Fruit fly (Drosophila melanogaster) whole organism, embryonic: Measurements from ENCODE around the gene Src64B.
A peak's percentile ranks its signal among the peaks of the same experiment; 100 is the strongest.

Experiments
- Abd-B ChIP-seq: fragments of 200-800 bp; sonication (Bioruptor generic); optimal IDR thresholded peaks from 2 replicates; lab custom pipeline; 2018; ENCODE audit warnings: missing biosample characterization, mild to moderate bottlenecking, missing genetic modification characterization, moderate library complexity
- Atf6 ChIP-seq: fragments of 200-800 bp; sonication (Bioruptor generic); IDR thresholded peaks from 2 replicates; pipeline ENCODE4 v1.3.6; 2022; ENCODE audit warnings: missing biosample characterization, missing genetic modification characterization
- Bdp1 ChIP-seq: fragments of 200-800 bp; sonication (Bioruptor generic); optimal IDR thresholded peaks from 3 replicates; lab custom pipeline; 2016; ENCODE audit warnings: missing biosample characterization, missing genetic modification characterization
- CG10321 ChIP-seq: fragments of 200-800 bp; sonication (Bioruptor generic); IDR thresholded peaks from 2 replicates; pipeline ENCODE4 v1.3.6; 2022; ENCODE audit warnings: missing biosample characterization, missing genetic modification characterization
- CG10543 ChIP-seq: fragments of 200-800 bp; sonication (Bioruptor generic); optimal IDR thresholded peaks from 3 replicates; lab custom pipeline; 2017; ENCODE audit warnings: missing biosample characterization, mild to moderate bottlenecking, missing genetic modification characterization, moderate library complexity
- CG11247 ChIP-seq: fragments of 200-800 bp; sonication (Bioruptor generic); IDR thresholded peaks from 2 replicates; pipeline ENCODE4 v1.3.6; 2022; ENCODE audit warnings: missing biosample characterization, missing genetic modification characterization
- CG11398 ChIP-seq: fragments of 200-800 bp; sonication (Bioruptor generic); optimal IDR thresholded peaks from 2 replicates; lab custom pipeline; 2016; ENCODE audit warnings: missing biosample characterization, missing genetic modification characterization
- CG11504 ChIP-seq: fragments of 200-800 bp; sonication (Bioruptor generic); optimal IDR thresholded peaks from 3 replicates; lab custom pipeline; 2019; ENCODE audit warnings: missing biosample characterization, mild to moderate bottlenecking, missing genetic modification characterization, moderate library complexity
- CG12769 ChIP-seq: fragments of 200-800 bp; sonication (Bioruptor generic); optimal IDR thresholded peaks from 2 replicates; lab custom pipeline; 2019; ENCODE audit warnings: missing biosample characterization, mild to moderate bottlenecking, missing genetic modification characterization, moderate library complexity
- CG13296 ChIP-seq: fragments of 200-800 bp; sonication (Bioruptor generic); optimal IDR thresholded peaks from 3 replicates; lab custom pipeline; 2018; ENCODE audit warnings: missing biosample characterization, mild to moderate bottlenecking, missing genetic modification characterization
- CG13894 ChIP-seq: fragments of 200-800 bp; sonication (Bioruptor generic); optimal IDR thresholded peaks from 3 replicates; lab custom pipeline; 2018; ENCODE audit warnings: missing biosample characterization, mild to moderate bottlenecking, missing genetic modification characterization, moderate library complexity
- CG14860 ChIP-seq: fragments of 200-800 bp; sonication (Bioruptor generic); IDR thresholded peaks from 3 replicates; pipeline ENCODE4 v1.3.6; 2022; ENCODE audit warnings: missing biosample characterization, missing genetic modification characterization; ENCODE audit not compliant: partially characterized antibody
- CG1603 ChIP-seq: fragments of 200-800 bp; sonication (Bioruptor generic); optimal IDR thresholded peaks from 2 replicates; lab custom pipeline; 2019; ENCODE audit warnings: missing biosample characterization, mild to moderate bottlenecking, missing genetic modification characterization, moderate library complexity
- CG1832 ChIP-seq: fragments of 200-800 bp; sonication (Bioruptor generic); optimal IDR thresholded peaks from 2 replicates; lab custom pipeline; 2017; ENCODE audit warnings: missing biosample characterization, mild to moderate bottlenecking, missing genetic modification characterization, inconsistent platforms
- CG18599 ChIP-seq: fragments of 200-800 bp; sonication (Bioruptor generic); optimal IDR thresholded peaks from 3 replicates; lab custom pipeline; 2017; ENCODE audit warnings: missing biosample characterization, missing genetic modification characterization, mild to moderate bottlenecking, moderate library complexity, missing genetic modification reagents
- CG2712 ChIP-seq: fragments of 200-800 bp; optimal IDR thresholded peaks from 3 replicates; lab custom pipeline; 2019; ENCODE audit warnings: missing biosample characterization, mild to moderate bottlenecking, missing genetic modification characterization, moderate library complexity
- CG32532 ChIP-seq: fragments of 200-800 bp; sonication (Bioruptor generic); IDR thresholded peaks from 2 replicates; pipeline ENCODE4 v1.3.6; 2022; ENCODE audit warnings: missing biosample characterization, missing genetic modification characterization
- CG32772 ChIP-seq: fragments of 200-800 bp; sonication (Bioruptor generic); IDR thresholded peaks from 2 replicates; pipeline ENCODE4 v1.3.6; 2022; ENCODE audit warnings: missing biosample characterization, missing genetic modification characterization
- CG34422 ChIP-seq: fragments of 200-800 bp; sonication (Bioruptor generic); IDR thresholded peaks from 3 replicates; pipeline ENCODE4 v1.3.6; 2022; ENCODE audit warnings: missing biosample characterization, missing genetic modification characterization
- CG4404 ChIP-seq: fragments of 200-800 bp; sonication (Bioruptor generic); IDR thresholded peaks from 2 replicates; pipeline ENCODE4 v1.3.6; 2022; ENCODE audit warnings: missing biosample characterization, missing genetic modification characterization
- CG4617 ChIP-seq: fragments of 200-800 bp; sonication (Bioruptor generic); optimal IDR thresholded peaks from 3 replicates; lab custom pipeline; 2016; ENCODE audit warnings: missing biosample characterization, missing genetic modification characterization, borderline replicate concordance
- CG6791 ChIP-seq: fragments of 200-800 bp; sonication (Bioruptor generic); IDR thresholded peaks from 3 replicates; pipeline ENCODE4 v1.3.6; 2022; ENCODE audit warnings: missing biosample characterization, missing genetic modification characterization; ENCODE audit not compliant: partially characterized antibody
- CG7271 ChIP-seq: fragments of 200-800 bp; sonication (Bioruptor generic); optimal IDR thresholded peaks from 2 replicates; lab custom pipeline; 2018; ENCODE audit warnings: missing biosample characterization, mild to moderate bottlenecking, missing genetic modification characterization, moderate library complexity
- CG8359 ChIP-seq: fragments of 200-800 bp; sonication (Bioruptor generic); optimal IDR thresholded peaks from 2 replicates; lab custom pipeline; 2017; ENCODE audit warnings: missing biosample characterization, mild to moderate bottlenecking, missing genetic modification characterization, borderline replicate concordance
- CG8924 ChIP-seq: fragments of 200-800 bp; optimal IDR thresholded peaks from 3 replicates; lab custom pipeline; 2019; ENCODE audit warnings: missing biosample characterization, mild to moderate bottlenecking, missing genetic modification characterization, moderate library complexity
- Camta ChIP-seq: fragments of 200-800 bp; sonication (Bioruptor generic); optimal IDR thresholded peaks from 2 replicates; lab custom pipeline; 2016; ENCODE audit warnings: missing biosample characterization, missing genetic modification characterization
- CoRest ChIP-seq: fragments of 200-800 bp; sonication (Bioruptor generic); optimal IDR thresholded peaks from 3 replicates; lab custom pipeline; 2018; ENCODE audit warnings: missing biosample characterization, mild to moderate bottlenecking, missing genetic modification characterization, moderate library complexity
- Dip3 ChIP-seq: fragments of 200-800 bp; sonication (Bioruptor generic); optimal IDR thresholded peaks from 3 replicates; lab custom pipeline; 2016; ENCODE audit warnings: missing biosample characterization, missing genetic modification characterization
- E2f1 ChIP-seq: fragments of 200-800 bp; sonication (Bioruptor generic); IDR thresholded peaks from 2 replicates; pipeline ENCODE4 v1.3.6; 2022; ENCODE audit warnings: missing biosample characterization, missing genetic modification characterization
- ERR ChIP-seq: fragments of 200-800 bp; sonication (Bioruptor generic); optimal IDR thresholded peaks from 2 replicates; lab custom pipeline; 2016; ENCODE audit warnings: missing biosample characterization, missing genetic modification characterization
- Fer1 ChIP-seq: fragments of 200-800 bp; sonication (Bioruptor generic); optimal IDR thresholded peaks from 2 replicates; lab custom pipeline; 2017; ENCODE audit warnings: missing biosample characterization, mild to moderate bottlenecking, missing genetic modification characterization
- H2.0 ChIP-seq: fragments of 200-800 bp; sonication (Bioruptor generic); IDR thresholded peaks from 2 replicates; pipeline ENCODE4 v1.3.6; 2022; ENCODE audit warnings: missing biosample characterization, missing genetic modification characterization
- Hmx ChIP-seq: fragments of 200-800 bp; sonication (Bioruptor generic); optimal IDR thresholded peaks from 2 replicates; lab custom pipeline; 2016; ENCODE audit warnings: missing biosample characterization, missing genetic modification characterization
- Med ChIP-seq: fragments of 200-800 bp; sonication (Bioruptor generic); peaks from one replicate; lab custom pipeline; 2016; ENCODE audit warnings: missing biosample characterization, missing genetic modification characterization, mild to moderate bottlenecking, inconsistent platforms, moderate library complexity
- PHDP ChIP-seq: fragments of 200-800 bp; sonication (Bioruptor generic); optimal IDR thresholded peaks from 3 replicates; lab custom pipeline; 2018; ENCODE audit warnings: missing biosample characterization, mild to moderate bottlenecking, missing genetic modification characterization, moderate library complexity
- Rx ChIP-seq: fragments of 200-800 bp; sonication (Bioruptor generic); IDR thresholded peaks from 2 replicates; pipeline ENCODE4 v1.3.6; 2022; ENCODE audit warnings: missing biosample characterization, missing genetic modification characterization
- Sry-β ChIP-seq: fragments of 200-800 bp; sonication (Bioruptor generic); optimal IDR thresholded peaks from 2 replicates; lab custom pipeline; 2018; ENCODE audit warnings: missing biosample characterization, mild to moderate bottlenecking, missing genetic modification characterization, moderate library complexity
- al ChIP-seq: fragments of 200-800 bp; sonication (Bioruptor generic); IDR thresholded peaks from 2 replicates; pipeline ENCODE4 v1.3.6; 2022; ENCODE audit warnings: missing biosample characterization, missing genetic modification characterization
- caup ChIP-seq: fragments of 200-800 bp; sonication (Bioruptor generic); optimal IDR thresholded peaks from 3 replicates; lab custom pipeline; 2017; ENCODE audit warnings: missing biosample characterization, mild to moderate bottlenecking, missing genetic modification characterization, moderate library complexity; ENCODE audit not compliant: severe bottlenecking
- corto ChIP-seq: fragments of 200-800 bp; sonication (Bioruptor generic); optimal IDR thresholded peaks from 2 replicates; lab custom pipeline; 2016; ENCODE audit warnings: missing biosample characterization, mild to moderate bottlenecking, missing genetic modification characterization, moderate library complexity
- fu2 ChIP-seq: fragments of 200-800 bp; sonication (Bioruptor generic); optimal IDR thresholded peaks from 2 replicates; lab custom pipeline; 2016; ENCODE audit warnings: missing biosample characterization, missing genetic modification characterization
- grau ChIP-seq: fragments of 200-800 bp; optimal IDR thresholded peaks from 3 replicates; lab custom pipeline; 2019; ENCODE audit warnings: missing biosample characterization, mild to moderate bottlenecking, missing genetic modification characterization, moderate library complexity
- jumu ChIP-seq: fragments of 200-800 bp; sonication (Bioruptor generic); optimal IDR thresholded peaks from 3 replicates; lab custom pipeline; 2016; ENCODE audit warnings: missing biosample characterization, missing genetic modification characterization
- pb ChIP-seq: fragments of 200-800 bp; sonication (Bioruptor generic); optimal IDR thresholded peaks from 3 replicates; lab custom pipeline; 2016; ENCODE audit warnings: missing biosample characterization, missing genetic modification characterization
- shn ChIP-seq: fragments of 200-800 bp; sonication (Bioruptor generic); optimal IDR thresholded peaks from 3 replicates; lab custom pipeline; 2016; ENCODE audit warnings: missing biosample characterization, missing genetic modification characterization
- tin ChIP-seq: fragments of 200-800 bp; sonication (Bioruptor generic); optimal IDR thresholded peaks from 3 replicates; lab custom pipeline; 2016; ENCODE audit warnings: missing biosample characterization, missing genetic modification characterization
- zfh1 ChIP-seq: fragments of 200-800 bp; sonication (Bioruptor generic); IDR thresholded peaks from 3 replicates; pipeline ENCODE4 v1.3.6; 2022; ENCODE audit warnings: missing biosample characterization, missing genetic modification characterization
- zfh2 ChIP-seq: fragments of 200-800 bp; sonication (Bioruptor generic); optimal IDR thresholded peaks from 2 replicates; lab custom pipeline; 2016; ENCODE audit warnings: missing biosample characterization, missing genetic modification characterization

Gene Src64B

DNA sequence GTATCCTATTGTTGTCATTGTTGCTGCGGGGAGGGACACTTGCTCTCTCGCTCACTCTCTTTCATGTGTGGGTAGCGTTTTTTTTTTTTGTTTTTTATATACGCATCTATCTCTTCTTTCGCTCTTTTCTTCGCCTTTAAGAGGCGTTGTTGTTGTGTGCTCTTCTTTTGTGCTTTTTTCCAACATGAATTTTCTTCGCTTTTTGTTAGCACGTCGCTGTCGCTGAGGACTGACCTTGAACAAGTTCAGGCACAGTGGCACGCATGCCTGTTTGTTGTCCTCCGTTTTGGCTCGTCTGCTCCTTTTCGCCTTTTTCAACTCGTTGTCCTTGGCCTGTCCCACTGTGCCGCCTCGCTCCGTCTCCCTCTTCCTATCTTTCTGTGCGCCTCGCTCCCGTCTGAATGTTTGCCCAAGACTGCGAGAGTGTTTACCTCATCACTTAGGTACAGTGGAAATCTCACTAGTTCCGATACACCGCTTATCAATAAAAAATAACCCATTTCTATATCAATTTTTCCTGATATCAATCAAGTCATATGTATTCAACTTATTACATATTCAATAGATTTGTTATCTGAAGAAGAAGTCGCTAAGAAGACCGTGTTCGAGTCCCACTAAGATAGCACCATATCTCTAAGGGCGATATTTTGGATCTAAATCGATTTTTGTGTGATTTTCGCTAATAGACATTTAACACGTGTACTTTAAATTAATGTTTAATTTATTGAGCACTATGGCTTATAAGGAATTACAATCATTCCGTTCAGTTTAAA, 82.8 kb downstream of the Src64B start (continued):
- TF ChIP-seq ERR (peak; percentile 91), Fer1 (GFP tag; lab: Kevin White, UChicago) (peak; percentile 41), CG1603 (tag; lab: Kevin White, UChicago) (peak; percentile 6), CG1832 (GFP tag; lab: Kevin White, UChicago) (peak; percentile 80), Abd-B (no peak), CG10543 (peak; percentile 43), H2.0 (GFP tag; lab: Robert Waterston, UW) (peak; percentile 47), zfh2 (peak; percentile 50), grau (tag; lab: Kevin White, UChicago) (peak; percentile 35), jumu (peak; percentile 32), Camta (peak; percentile 1), CoRest (tag; lab: Kevin White, UChicago) (peak; percentile 13), Atf6 (GFP tag; lab: Robert Waterston, UW) (peak; percentile 9; the same call in 1 of the 2 replicates), CG13296 (GFP tag; lab: Kevin White, UChicago) (no peak), CG4404 (GFP tag; lab: Robert Waterston, UW) (0 out of 2 replicates have a peak, but pooled peaks have one; percentile 31), shn (GFP tag; lab: Kevin White, UChicago) (peak; percentile 36), CG34422 (GFP tag; lab: Robert Waterston, UW) (peak; percentile 19; the same call in 1 of the 3 replicates), caup (GFP tag; lab: Kevin White, UChicago) (peak; percentile 46), zfh1 (GFP tag; lab: Robert Waterston, UW) (peak; percentile 58; the same call in 1 of the 3 replicates), CG7271 (tag; lab: Kevin White, UChicago) (no peak), CG11247 (0 out of 2 replicates have a peak, but pooled peaks have one; percentile 25), CG14860 (GFP tag; lab: Robert Waterston, UW) (no peak), PHDP (tag; lab: Kevin White, UChicago) (no peak), tin (GFP tag; lab: Kevin White, UChicago) (peak; percentile 48), fu2 (GFP tag; lab: Kevin White, UChicago) (peak; percentile 66), CG13894 (peak; percentile 52), Rx (no peak), pb (GFP tag; lab: Kevin White, UChicago) (no peak), CG2712 (tag; lab: Kevin White, UChicago) (no peak), CG12769 (tag; lab: Kevin White, UChicago) (peak; percentile 30), CG10321 (GFP tag; lab: Robert Waterston, UW) (peak; percentile 36; the same call in 1 of the 2 replicates), Dip3 (GFP tag; lab: Kevin White, UChicago) (peak; percentile 34), CG18599 (GFP tag; lab: Kevin White, UChicago) (peak; percentile 78), CG32772 (GFP tag; lab: Robert Waterston, UW) (peak; percentile 70), CG8924 (tag; lab: Kevin White, UChicago) (peak; percentile 40), CG32532 (peak; percentile 67), CG4617 (GFP tag; lab: Kevin White, UChicago) (no peak), Med (peak; percentile 96), CG8359 (GFP tag; lab: Kevin White, UChicago) (no peak), E2f1 (GFP tag; lab: Robert Waterston, UW) (0 out of 2 replicates have a peak, but pooled peaks have one; percentile 21), CG11398 (GFP tag; lab: Kevin White, UChicago) (peak; percentile 19), CG6791 (GFP tag; lab: Robert Waterston, UW) (0 out of 3 replicates have a peak, but pooled peaks have one; percentile 11), corto (GFP tag; lab: Kevin White, UChicago) (peak; percentile 26), CG11504 (tag; lab: Kevin White, UChicago) (peak; percentile 6), Sry-β (GFP tag; lab: Kevin White, UChicago) (no peak), Bdp1 (GFP tag; lab: Kevin White, UChicago) (peak; percentile 38), al (GFP tag; lab: Robert Waterston, UW) (peak; percentile 51; the same call in 1 of the 2 replicates), Hmx (GFP tag; lab: Kevin White, UChicago) (no peak)
